Worm (Caenorhabditis elegans) whole organism, L4 larva: ENCODE results near the gene C04C3.7.

Source experiments
- F37D6.2 ChIP-seq: sonication (generic microtip); optimal IDR thresholded peaks from 2 replicates; lab custom pipeline; 2016; ENCODE audit warnings: mild to moderate bottlenecking, missing genetic modification characterization, missing compliant biosample characterization
- T20F7.1 ChIP-seq: fragments of 200-800 bp; sonication (Bioruptor generic); optimal IDR thresholded peaks from 2 replicates; lab custom pipeline; 2018; ENCODE audit warnings: mild to moderate bottlenecking, missing genetic modification characterization, missing compliant biosample characterization
- T26A8.4 ChIP-seq: fragments of 200-800 bp; sonication (Bioruptor generic); IDR thresholded peaks from 2 replicates; pipeline ENCODE4 v1.3.6; 2022; ENCODE audit warnings: missing genetic modification characterization, missing compliant biosample characterization
- Y48G9A.11 ChIP-seq: fragments of 200-800 bp; sonication (Bioruptor generic); IDR thresholded peaks from 2 replicates; pipeline ENCODE4 v1.3.6; 2022; ENCODE audit warnings: missing genetic modification reagents, missing genetic modification characterization, missing compliant biosample characterization
- Y5F2A.4 ChIP-seq: fragments of 200-800 bp; sonication (Bioruptor generic); optimal IDR thresholded peaks from 2 replicates; lab custom pipeline; 2018; ENCODE audit warnings: mild to moderate bottlenecking, missing genetic modification characterization, missing compliant biosample characterization
- aly-2 ChIP-seq: sonication (generic microtip); optimal IDR thresholded peaks from 2 replicates; lab custom pipeline; 2018; ENCODE audit warnings: missing biosample characterization, missing genetic modification characterization
- ama-1 ChIP-seq: fragments of 150-350 bp; optimal IDR thresholded peaks from 2 replicates; lab custom pipeline; 2014; ENCODE audit warnings: inconsistent platforms, mixed read lengths
- attf-4 ChIP-seq: sonication (generic microtip); optimal IDR thresholded peaks from 3 replicates; lab custom pipeline; 2017; ENCODE audit warnings: missing biosample characterization, missing genetic modification characterization
- ceh-20 ChIP-seq: fragments of 200-800 bp; sonication (Bioruptor generic); IDR thresholded peaks from 2 replicates; pipeline ENCODE4 v1.3.6; 2022; ENCODE audit warnings: missing genetic modification reagents, missing genetic modification characterization, missing compliant biosample characterization
- ceh-44 ChIP-seq: fragments of 200-800 bp; sonication (Bioruptor generic); IDR thresholded peaks from 2 replicates; pipeline ENCODE4 v1.3.6; 2022; ENCODE audit warnings: missing genetic modification reagents, missing genetic modification characterization, missing compliant biosample characterization
- ceh-82 ChIP-seq: sonication (generic microtip); optimal IDR thresholded peaks from 2 replicates; lab custom pipeline; 2017; ENCODE audit warnings: missing biosample characterization, missing genetic modification characterization
- daf-12 ChIP-seq: fragments of 150-350 bp; optimal IDR thresholded peaks from 2 replicates; lab custom pipeline; 2014; ENCODE audit warnings: missing biosample characterization, missing genetic modification reagents, missing genetic modification characterization
- daf-16 ChIP-seq, 3 experiments: sonication (generic microtip); optimal IDR thresholded peaks; 2 replicates each; lab custom pipeline; 2016 to 2017; ENCODE audit warnings: missing genetic modification characterization in 3 of 3, missing genetic modification reagents in 3 of 3, mild to moderate bottlenecking in 2 of 3, missing compliant biosample characterization in 2 of 3, missing biosample characterization in 1 of 3, moderate library complexity in 1 of 3
- daf-8 ChIP-seq: fragments of 200-800 bp; sonication (Bioruptor generic); IDR thresholded peaks from 2 replicates; pipeline ENCODE4 v1.3.6; 2022; ENCODE audit warnings: missing genetic modification characterization, missing compliant biosample characterization
- dmd-9 ChIP-seq: fragments of 200-800 bp; sonication (Bioruptor generic); IDR thresholded peaks from 2 replicates; pipeline ENCODE4 v1.3.6; 2022; ENCODE audit warnings: missing genetic modification reagents, missing genetic modification characterization, missing compliant biosample characterization
- dve-1 ChIP-seq: sonication (generic microtip); optimal IDR thresholded peaks from 2 replicates; lab custom pipeline; 2017; ENCODE audit warnings: antibody characterized with exemption, mild to moderate bottlenecking, missing genetic modification characterization, missing compliant biosample characterization; ENCODE audit not compliant: insufficient read depth
- fkh-10 ChIP-seq: fragments of 150-350 bp; optimal IDR thresholded peaks from 2 replicates; lab custom pipeline; 2014; ENCODE audit warnings: missing biosample characterization, missing genetic modification reagents, missing genetic modification characterization
- fos-1 ChIP-seq: fragments of 150-350 bp; optimal IDR thresholded peaks from 2 replicates; lab custom pipeline; 2014; ENCODE audit warnings: missing biosample characterization, missing genetic modification characterization
- hif-1 ChIP-seq, 2 experiments: sonication (generic microtip); optimal IDR thresholded peaks; 2 replicates each; lab custom pipeline; 2016 to 2017; ENCODE audit warnings: missing compliant biosample characterization in 2 of 2, missing genetic modification characterization in 2 of 2, missing genetic modification reagents in 2 of 2, missing genotype in 2 of 2, mild to moderate bottlenecking in 1 of 2
- lin-15B ChIP-seq: fragments of 150-350 bp; sonication (generic microtip); optimal IDR thresholded peaks from 3 replicates; lab custom pipeline; 2014; ENCODE audit warnings: missing biosample characterization, missing genetic modification characterization
- lin-38 ChIP-seq: fragments of 200-800 bp; sonication (Bioruptor generic); IDR thresholded peaks from 2 replicates; pipeline ENCODE4 v1.3.6; 2022; ENCODE audit warnings: missing genetic modification reagents, missing genetic modification characterization, missing compliant biosample characterization
- lsy-2 ChIP-seq, 2 experiments: fragments of 150-350 bp in 1 of 2; sonication (generic microtip) in 1 of 2; optimal IDR thresholded peaks; 2 replicates each; lab custom pipeline; 2014 to 2017; ENCODE audit warnings: missing biosample characterization in 2 of 2, missing genetic modification characterization in 2 of 2
- mdt-29 ChIP-seq: fragments of 200-800 bp; sonication (Bioruptor generic); IDR thresholded peaks from 2 replicates; pipeline ENCODE4 v1.3.6; 2022; ENCODE audit warnings: missing genetic modification reagents, missing genetic modification characterization, missing compliant biosample characterization
- mes-2 ChIP-seq: sonication (generic microtip); optimal IDR thresholded peaks from 2 replicates; lab custom pipeline; 2016; ENCODE audit warnings: missing genotype, mild to moderate bottlenecking, missing genetic modification characterization, missing compliant biosample characterization; ENCODE audit not compliant: poor library complexity, severe bottlenecking
- mxl-2 ChIP-seq: fragments of 200-800 bp; sonication (Bioruptor generic); conservative IDR thresholded peaks from 2 replicates; pipeline ENCODE4 v1.3.6; 2022; ENCODE audit warnings: missing genetic modification reagents, missing genetic modification characterization, missing compliant biosample characterization
- nhr-102 ChIP-seq: sonication (generic microtip); optimal IDR thresholded peaks from 2 replicates; lab custom pipeline; 2016; ENCODE audit warnings: mild to moderate bottlenecking, missing genetic modification characterization, moderate library complexity, missing compliant biosample characterization
- php-3 ChIP-seq: fragments of 200-800 bp; sonication (Bioruptor generic); IDR thresholded peaks from 2 replicates; pipeline ENCODE4 v1.3.6; 2022; ENCODE audit warnings: missing genetic modification reagents, missing genetic modification characterization, missing compliant biosample characterization
- pqm-1 ChIP-seq: sonication (generic microtip); optimal IDR thresholded peaks from 2 replicates; lab custom pipeline; 2017; ENCODE audit warnings: missing biosample characterization, missing genetic modification characterization
- sdz-12 ChIP-seq: fragments of 200-800 bp; sonication (Bioruptor generic); optimal IDR thresholded peaks from 2 replicates; lab custom pipeline; 2018; ENCODE audit warnings: mild to moderate bottlenecking, missing genetic modification characterization, missing compliant biosample characterization
- skn-1 ChIP-seq: fragments of 150-350 bp; optimal IDR thresholded peaks from 2 replicates; lab custom pipeline; 2014; ENCODE audit warnings: missing biosample characterization, missing genetic modification characterization
- spr-1 ChIP-seq: sonication (generic microtip); optimal IDR thresholded peaks from 2 replicates; lab custom pipeline; 2016; ENCODE audit warnings: mild to moderate bottlenecking, missing genetic modification characterization, missing compliant biosample characterization
- unc-62 ChIP-seq, 3 experiments: fragments of 150-350 bp in 1 of 3; sonication (generic microtip); optimal IDR thresholded peaks in 2 of 3; peaks in 1 of 3; 1 replicate in 1 of 3; 2 replicates in 2 of 3; lab custom pipeline; 2014 to 2017; ENCODE audit warnings: missing biosample characterization in 3 of 3, missing genetic modification characterization in 3 of 3, missing genetic modification reagents in 3 of 3, missing genotype in 1 of 3
- vab-7 ChIP-seq: fragments of 200-800 bp; sonication (Bioruptor generic); IDR thresholded peaks from 2 replicates; pipeline ENCODE4 v1.3.6; 2022; ENCODE audit warnings: missing genetic modification reagents, missing genetic modification characterization, missing compliant biosample characterization
- zag-1 ChIP-seq: fragments of 150-350 bp; optimal IDR thresholded peaks from 2 replicates; lab custom pipeline; 2014; ENCODE audit warnings: missing biosample characterization, missing genetic modification characterization
- zfp-3 ChIP-seq: fragments of 200-800 bp; sonication (Bioruptor generic); conservative IDR thresholded peaks from 2 replicates; pipeline ENCODE4 v1.3.6; 2022; ENCODE audit warnings: missing genetic modification reagents, missing genetic modification characterization, missing compliant biosample characterization
- zip-2 ChIP-seq: fragments of 150-350 bp; optimal IDR thresholded peaks from 2 replicates; lab custom pipeline; 2014; ENCODE audit warnings: missing biosample characterization, missing genetic modification characterization

Gene C04C3.7

DNA sequence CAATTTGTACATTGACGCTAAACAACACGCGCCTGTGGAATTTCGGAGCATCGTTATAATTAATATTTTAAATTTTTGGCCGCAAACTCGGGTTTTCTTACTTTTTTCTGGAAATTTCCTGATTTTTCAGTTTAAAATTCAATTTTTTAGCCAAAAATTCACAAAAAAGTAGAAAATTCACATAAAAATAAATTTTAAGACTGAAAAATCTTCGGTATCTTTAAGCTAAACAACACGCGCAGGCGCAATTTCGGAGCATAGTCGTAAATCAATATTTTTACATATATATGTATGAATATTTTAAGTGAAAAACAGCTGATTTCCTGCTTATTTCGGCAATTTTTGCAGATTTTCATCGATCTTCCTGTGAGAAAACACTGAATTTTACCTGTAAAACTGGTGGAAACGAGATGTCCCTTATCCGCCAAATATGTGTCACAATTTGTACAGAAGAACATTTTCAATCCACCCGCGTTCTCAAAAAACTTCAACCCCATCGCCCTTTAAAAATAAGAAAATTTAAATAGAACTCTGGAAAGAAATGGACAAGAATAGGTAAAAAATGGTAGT lies 50.9 kb downstream of the C04C3.7 start, which contains the start of gene B0546.3:
Gene B0546.3 (minus strand): TSS at position 504 of the 570 bp plus-strand sequence.
- TF ChIP-seq nhr-102 (tag; lab: Kevin White, UChicago) (peak; percentile 6), fkh-10 (GFP tag; lab: Kevin White, UChicago) (no peak), mxl-2 (GFP tag; lab: Robert Waterston, UW) (no peak), T26A8.4 (GFP tag; lab: Robert Waterston, UW) (peak; percentile 60; the same call in 1 of the 2 replicates), Y5F2A.4 (GFP tag; lab: Kevin White, UChicago) (no peak), Y48G9A.11 (GFP tag; lab: Robert Waterston, UW) (peak; percentile 22; the same call in 1 of the 2 replicates), fos-1 (no peak), skn-1 (no peak), spr-1 (tag; lab: Kevin White, UChicago) (no peak), dve-1 (tag; lab: Kevin White, UChicago) (peak; percentile 27), daf-16 (GFP tag; optimal IDR thresholded peaks at IDR 0.05; lab: Kevin White, UChicago) (no peak), daf-16 (tag; optimal IDR thresholded peaks at IDR 0.05; lab: Kevin White, UChicago) (peak; percentile 6), ceh-44 (GFP tag; lab: Robert Waterston, UW) (no peak), ceh-20 (GFP tag; lab: Robert Waterston, UW) (no peak), F37D6.2 (tag; lab: Kevin White, UChicago) (no peak), zfp-3 (GFP tag; lab: Robert Waterston, UW) (0 out of 2 replicates have a peak, but pooled peaks have one; percentile 31), lin-15B (tag; lab: Kevin White, UChicago) (no peak), ceh-82 (tag; lab: Kevin White, UChicago) (no peak), lsy-2 (tag; optimal IDR thresholded peaks at IDR 0.05; lab: Kevin White, UChicago) (peak in 1 of 2 experiments; percentile 18), mdt-29 (GFP tag; lab: Robert Waterston, UW) (no peak), dmd-9 (GFP tag; lab: Robert Waterston, UW) (no peak), ama-1 (lab: Kevin White, UChicago) (peak; percentile 58), aly-2 (tag; lab: Kevin White, UChicago) (no peak), zag-1 (tag; lab: Kevin White, UChicago) (no peak), daf-12 (tag; lab: Kevin White, UChicago) (no peak), pqm-1 (no peak), hif-1 (tag; optimal IDR thresholded peaks at IDR 0.05; lab: Kevin White, UChicago) (no peak), php-3 (GFP tag; lab: Robert Waterston, UW) (no peak), sdz-12 (peak; percentile 43), unc-62 (GFP tag; optimal IDR thresholded peaks at IDR 0.05 in 1 of 2; lab: Kevin White, UChicago) (no peak), unc-62 (tag; optimal IDR thresholded peaks at IDR 0.05; lab: Kevin White, UChicago) (no peak), T20F7.1 (GFP tag; lab: Kevin White, UChicago) (peak; percentile 78), attf-4 (tag; lab: Kevin White, UChicago) (no peak), vab-7 (no peak), mes-2 (no peak), lin-38 (GFP tag; lab: Robert Waterston, UW) (peak; percentile 43), zip-2 (no peak), daf-8 (no peak)
